Worm (Caenorhabditis elegans) whole organism, midembryonic: ENCODE data around the gene mans-2.

Experiments
- T22C8.4 ChIP-seq: fragments of 200-800 bp; sonication (Bioruptor generic); IDR thresholded peaks from 2 replicates; pipeline ENCODE4 v1.3.6; 2022; ENCODE audit warnings: missing genetic modification characterization, missing compliant biosample characterization
- cog-1 ChIP-seq: sonication (generic microtip); optimal IDR thresholded peaks from 2 replicates; lab custom pipeline; 2016; ENCODE audit warnings: missing genetic modification characterization, missing compliant biosample characterization
- flt-1 ChIP-seq: fragments of 200-800 bp; sonication (Bioruptor generic); IDR thresholded peaks from 2 replicates; pipeline ENCODE4 v1.3.6; 2022; ENCODE audit warnings: missing genetic modification characterization, missing compliant biosample characterization
- klf-2 ChIP-seq: fragments of 200-800 bp; sonication (Bioruptor generic); conservative IDR thresholded peaks from 2 replicates; pipeline ENCODE4 v1.3.6; 2022; ENCODE audit warnings: missing genetic modification reagents, missing genetic modification characterization, missing compliant biosample characterization
- med-1 ChIP-seq: sonication (generic microtip); optimal IDR thresholded peaks from 2 replicates; lab custom pipeline; 2017; ENCODE audit warnings: missing genetic modification characterization, mild to moderate bottlenecking, missing compliant biosample characterization, antibody characterized with exemption, missing genetic modification reagents; ENCODE audit not compliant: insufficient read depth
- ref-1 ChIP-seq: fragments of 200-800 bp; sonication (Bioruptor generic); conservative IDR thresholded peaks from 2 replicates; pipeline ENCODE4 v1.3.6; 2022; ENCODE audit warnings: missing genetic modification reagents, missing genetic modification characterization, missing compliant biosample characterization
- tab-1 ChIP-seq: fragments of 200-800 bp; sonication (Bioruptor generic); IDR thresholded peaks from 2 replicates; pipeline ENCODE4 v1.3.6; 2022; ENCODE audit warnings: missing genetic modification characterization, missing compliant biosample characterization
- ztf-23 ChIP-seq: fragments of 200-800 bp; sonication (Bioruptor generic); IDR thresholded peaks from 2 replicates; pipeline ENCODE4 v1.3.6; 2022; ENCODE audit warnings: missing genetic modification reagents, missing genetic modification characterization, missing compliant biosample characterization
- ztf-29 ChIP-seq: fragments of 200-800 bp; sonication (Bioruptor generic); IDR thresholded peaks from 2 replicates; pipeline ENCODE4 v1.3.6; 2022; ENCODE audit warnings: missing genetic modification reagents, missing genetic modification characterization, missing compliant biosample characterization

The mans-2 gene

DNA sequence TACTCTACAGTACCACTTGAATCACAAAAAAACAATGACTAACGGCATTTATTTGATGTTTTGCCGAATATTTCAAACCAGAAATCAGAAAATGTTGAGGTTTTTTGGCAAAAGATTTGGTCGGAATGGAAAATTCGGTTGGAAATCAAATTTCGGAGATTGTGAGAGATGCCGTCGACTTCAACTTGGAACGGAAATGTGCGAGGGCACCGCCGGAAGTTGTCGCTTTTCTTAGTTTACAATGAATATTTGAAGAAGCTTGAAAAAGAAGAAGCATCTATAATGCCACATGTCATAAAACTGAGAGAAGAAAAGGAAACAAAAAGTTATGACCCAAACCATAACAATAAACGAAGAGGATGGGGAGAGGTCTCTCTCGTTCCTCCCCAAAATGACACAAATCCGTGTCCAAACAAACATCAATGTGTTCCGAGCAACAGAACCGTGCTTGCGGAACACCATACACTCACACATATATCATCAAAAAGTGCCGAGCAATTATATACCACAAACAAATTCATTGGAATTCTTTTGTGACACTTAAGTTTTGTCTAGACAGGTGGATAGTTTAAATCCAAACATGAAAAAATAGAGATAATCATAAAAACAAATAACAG lies 5.3 kb upstream of the mans-2 start:
- TF ChIP-seq ztf-23 (no peak), cog-1 (tag; lab: Kevin White, UChicago) (no peak), med-1 (GFP tag; lab: Kevin White, UChicago) (no peak), tab-1 (no peak), T22C8.4 (GFP tag; lab: Robert Waterston, UW) (no peak), ref-1 (GFP tag; lab: Robert Waterston, UW) (no peak), flt-1 (GFP tag; lab: Robert Waterston, UW) (no peak), ztf-29 (no peak), klf-2 (no peak)

DNA sequence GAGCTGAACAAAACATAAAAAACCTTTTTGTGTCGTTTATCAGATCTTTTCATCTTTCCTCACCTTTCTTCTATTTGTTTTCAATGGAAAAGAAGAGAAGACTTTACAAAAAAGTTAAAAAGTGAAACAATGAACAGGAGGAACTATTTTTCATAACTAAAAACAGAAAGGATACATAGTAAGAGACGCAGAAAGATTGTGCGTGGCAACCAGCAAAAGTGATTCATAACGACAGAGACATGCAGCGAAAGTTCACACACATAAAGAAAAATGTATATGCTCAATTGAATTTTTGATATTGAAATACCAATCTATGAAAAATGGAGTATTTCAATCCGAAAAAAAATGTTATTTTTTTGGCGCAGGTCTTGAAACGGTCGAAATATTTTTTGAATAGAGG lies 4.6 kb upstream of the mans-2 start:
- TF ChIP-seq T22C8.4 (GFP tag; lab: Robert Waterston, UW) (no peak), ztf-29 (no peak), cog-1 (tag; lab: Kevin White, UChicago) (no peak)

DNA sequence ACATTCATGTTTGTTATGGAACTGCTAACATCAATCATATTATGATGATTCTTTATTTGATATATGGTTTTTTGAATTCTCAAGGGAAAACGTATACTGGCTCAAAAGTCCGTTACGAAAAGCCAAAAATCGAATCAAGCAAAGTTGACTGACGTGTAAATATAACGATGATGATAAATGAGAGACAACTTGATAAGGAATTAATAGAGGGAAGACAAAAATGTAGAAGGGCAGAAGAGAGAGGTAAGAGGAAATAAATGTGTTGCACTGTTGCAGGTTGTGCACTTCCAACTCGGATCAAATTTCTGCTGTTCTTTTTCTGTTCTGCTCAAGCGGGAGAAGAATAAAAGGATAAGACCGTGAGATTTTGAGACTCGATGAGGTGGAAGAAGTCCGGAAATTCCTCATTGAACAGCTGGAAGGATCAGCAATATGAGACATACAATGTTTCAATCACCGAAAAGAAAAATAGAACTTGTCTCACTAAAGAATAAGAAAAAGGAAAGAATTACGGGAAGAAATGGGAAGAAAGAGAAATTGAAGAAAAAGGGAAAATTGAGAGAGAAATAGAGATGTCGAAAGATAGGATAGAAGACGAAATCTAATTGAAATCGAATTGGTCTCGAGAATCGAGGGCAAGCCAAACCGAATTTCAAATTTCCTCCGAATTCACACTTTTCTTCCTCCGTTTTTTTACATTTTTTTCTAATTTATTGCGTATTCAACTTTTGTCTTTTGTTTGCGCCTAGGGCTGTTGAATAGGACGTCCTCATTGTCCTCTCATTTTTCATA lies 990 bp upstream of the mans-2 start:
- no peak for TF ChIP-seq ztf-29
- no peak for TF ChIP-seq ztf-23
- TF ChIP-seq ref-1 (GFP tag; lab: Robert Waterston, UW): no peak
- no peak for TF ChIP-seq tab-1
- no peak for TF ChIP-seq cog-1 (tag; lab: Kevin White, UChicago)
- no peak for TF ChIP-seq med-1 (GFP tag; lab: Kevin White, UChicago)
- no peak for TF ChIP-seq T22C8.4 (GFP tag; lab: Robert Waterston, UW)
- TF ChIP-seq klf-2: no peak
- no peak for TF ChIP-seq flt-1 (GFP tag; lab: Robert Waterston, UW)

DNA sequence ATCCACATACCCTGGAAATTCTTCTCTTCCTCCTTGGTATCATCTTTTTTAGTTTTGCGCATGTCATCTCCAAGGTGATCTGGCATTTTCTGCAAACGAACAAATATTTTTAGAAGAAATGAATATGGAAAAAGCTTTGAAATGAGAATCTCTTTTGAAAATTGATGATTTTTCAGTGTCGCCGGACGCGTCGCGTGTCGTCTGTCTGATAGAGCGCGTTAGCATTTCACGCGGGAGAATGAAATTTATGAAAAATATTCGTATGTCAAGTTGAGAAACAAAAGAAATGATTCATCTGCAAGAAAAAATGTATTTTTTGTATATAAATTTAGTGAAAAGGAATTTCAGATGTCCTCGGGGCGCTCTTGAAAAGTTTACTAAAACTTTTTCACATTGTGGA lies 3.0 kb downstream of the mans-2 start, which contains the start of gene rpt-1:
Gene rpt-1, minus strand, starts transcription at position 89 of the 400 bp plus-strand sequence.
- TF ChIP-seq tab-1 (no peak), flt-1 (GFP tag; lab: Robert Waterston, UW) (0 out of 2 replicates have a peak, but pooled peaks have one; percentile 26)

DNA sequence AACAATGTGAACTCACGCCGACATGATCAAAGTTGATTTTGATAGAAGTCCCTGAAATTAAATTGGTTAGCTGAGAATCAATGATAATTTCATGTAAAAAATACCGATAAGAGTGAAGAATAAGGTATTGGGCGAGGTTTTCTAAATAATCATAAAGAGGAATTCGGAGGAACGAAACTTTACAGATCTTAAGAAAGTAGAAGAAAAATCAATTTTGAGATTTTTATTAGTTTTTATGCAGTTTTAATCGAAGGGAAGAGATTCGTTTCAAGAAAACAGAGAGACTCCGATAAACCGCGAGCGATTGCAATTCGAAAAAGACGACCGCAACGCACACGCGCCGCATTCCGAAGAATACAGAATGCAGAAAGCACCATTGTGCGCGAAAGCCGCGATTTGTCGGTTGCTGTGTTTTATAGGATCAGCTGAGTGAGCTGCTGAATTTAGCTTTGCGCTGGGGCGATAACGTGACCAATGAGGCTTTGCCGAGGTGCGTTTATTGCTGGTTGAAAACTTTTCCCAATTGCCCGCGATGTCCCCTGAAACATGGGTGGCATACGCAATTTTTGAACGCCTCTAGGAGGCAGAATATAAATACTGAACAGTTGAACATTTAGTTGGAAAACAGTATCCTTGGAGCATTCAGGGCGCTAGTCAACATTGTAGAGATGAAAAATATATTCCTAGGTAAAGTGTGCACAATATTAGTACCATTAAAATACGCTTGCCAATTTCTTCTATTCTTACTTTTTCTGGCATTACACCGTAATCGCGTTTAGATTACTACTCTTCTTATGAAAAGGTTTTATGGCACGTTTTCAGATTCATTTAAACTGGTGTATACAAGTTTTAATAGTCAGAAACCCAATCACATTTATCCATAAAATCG lies 5.4 kb downstream of the mans-2 start, which contains the start of gene snr-4:
Gene snr-4, minus strand, starts transcription at position 51 of the 889 bp plus-strand sequence.
- TF ChIP-seq ref-1 (GFP tag; lab: Robert Waterston, UW): peak; percentile 41; the same call in 1 of the 2 replicates
- peak; percentile 87 for TF ChIP-seq flt-1 (GFP tag; lab: Robert Waterston, UW)
- TF ChIP-seq ztf-23: peak; percentile 75; the same call in 1 of the 2 replicates
- no peak for TF ChIP-seq klf-2
- 0 out of 2 replicates have a peak, but pooled peaks have one; percentile 72 for TF ChIP-seq tab-1
- TF ChIP-seq cog-1 (tag; lab: Kevin White, UChicago): peak; percentile 28
- no peak for TF ChIP-seq T22C8.4 (GFP tag; lab: Robert Waterston, UW)
- TF ChIP-seq med-1 (GFP tag; lab: Kevin White, UChicago): no peak
- TF ChIP-seq ztf-29: peak; percentile 94

DNA sequence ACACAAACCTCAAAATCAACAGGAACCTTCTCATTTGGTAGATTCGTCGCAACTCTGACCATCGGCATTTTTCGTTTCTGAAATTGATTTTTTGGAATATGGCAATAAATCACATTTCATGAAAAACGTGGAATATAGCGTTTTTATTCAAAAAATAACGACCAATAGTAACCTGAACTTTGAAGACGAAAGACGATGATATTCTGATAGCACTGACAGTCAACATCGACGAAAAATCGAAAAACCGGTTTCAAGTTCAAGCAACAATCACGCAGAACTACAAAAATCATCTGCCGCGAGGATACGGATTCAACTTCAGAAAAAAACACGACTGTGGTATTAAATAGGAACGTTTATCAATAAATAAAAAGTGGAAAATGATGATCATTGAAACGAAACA lies 7.1 kb downstream of the mans-2 start, which contains the start of gene mif-2:
Gene mif-2, minus strand, starts transcription at position 281 of the 400 bp plus-strand sequence.
- TF ChIP-seq ztf-29 (no peak), T22C8.4 (GFP tag; lab: Robert Waterston, UW) (no peak), cog-1 (tag; lab: Kevin White, UChicago) (no peak), ref-1 (GFP tag; lab: Robert Waterston, UW) (no peak), klf-2 (no peak), tab-1 (no peak), med-1 (GFP tag; lab: Kevin White, UChicago) (no peak), flt-1 (GFP tag; lab: Robert Waterston, UW) (no peak), ztf-23 (no peak)

DNA sequence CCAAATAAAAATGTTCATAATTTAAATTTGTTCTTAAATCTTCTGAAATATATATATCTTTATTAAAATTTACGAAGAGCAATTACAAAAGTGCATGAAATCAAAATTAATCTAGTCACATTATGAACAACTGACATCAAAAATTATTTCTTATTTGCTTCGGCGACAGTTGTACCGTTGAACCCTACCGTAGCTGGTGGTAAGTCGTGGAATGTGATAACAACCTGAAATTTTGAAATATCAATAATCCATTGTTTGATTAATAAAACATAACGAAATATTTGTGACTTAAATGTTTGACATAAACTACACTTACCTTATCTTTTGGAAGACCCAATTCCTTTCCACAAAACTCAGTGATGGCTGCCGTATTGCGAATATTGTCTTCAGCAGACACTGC lies 8.6 kb downstream of the mans-2 start:
- no peak for TF ChIP-seq ref-1 (GFP tag; lab: Robert Waterston, UW)

DNA sequence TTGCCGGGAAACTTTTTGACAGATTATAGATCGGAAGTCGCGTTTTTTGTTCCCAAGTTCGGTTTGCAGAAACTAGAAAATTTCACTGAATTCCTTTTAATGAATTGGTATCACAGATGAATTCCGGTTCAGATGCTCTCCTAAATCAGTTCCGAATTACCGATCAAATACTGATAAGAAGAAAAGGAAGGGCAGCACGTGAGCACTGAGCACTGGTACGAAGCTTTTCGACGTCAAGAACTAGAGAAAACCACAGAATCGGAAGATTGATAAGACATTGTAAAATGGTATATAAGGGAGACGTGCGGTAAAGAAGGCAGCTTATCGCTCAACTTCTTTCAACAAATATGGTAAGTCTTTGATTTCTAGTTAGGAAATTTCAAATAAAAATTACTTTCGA lies 10.1 kb downstream of the mans-2 start, which contains the start of gene cpr-1:
Gene cpr-1, plus strand, starts transcription at position 319 of the 400 bp plus-strand sequence.
- TF ChIP-seq ztf-23 (no peak), flt-1 (GFP tag; lab: Robert Waterston, UW) (no peak), med-1 (GFP tag; lab: Kevin White, UChicago) (no peak), tab-1 (no peak), T22C8.4 (GFP tag; lab: Robert Waterston, UW) (no peak), ztf-29 (no peak), ref-1 (GFP tag; lab: Robert Waterston, UW) (no peak), klf-2 (no peak), cog-1 (tag; lab: Kevin White, UChicago) (no peak)

DNA sequence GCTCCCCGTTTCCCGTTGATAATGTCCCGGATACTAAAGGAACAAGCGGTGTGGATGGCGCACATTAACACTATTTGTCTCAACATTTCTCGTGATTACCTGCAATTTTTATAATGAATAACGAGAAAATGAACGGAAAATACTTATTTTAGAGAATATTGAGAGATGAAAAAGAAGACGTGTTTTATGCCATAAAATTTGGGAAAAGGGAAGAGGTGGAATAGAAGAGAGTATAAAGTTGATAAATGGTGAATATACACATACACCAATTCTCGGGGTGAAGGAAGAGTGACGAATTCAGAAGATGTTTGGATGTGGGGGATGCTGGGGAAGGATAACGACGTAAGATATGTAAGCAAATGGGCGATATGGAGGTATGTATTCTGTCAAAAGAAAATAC lies 20.6 kb downstream of the mans-2 start, which contains the start of gene F58H1.7:
Gene F58H1.7, minus strand, starts transcription at position 101 of the 400 bp plus-strand sequence.
- TF ChIP-seq T22C8.4 (GFP tag; lab: Robert Waterston, UW): no peak
- TF ChIP-seq flt-1 (GFP tag; lab: Robert Waterston, UW): no peak
- TF ChIP-seq klf-2: no peak
- TF ChIP-seq med-1 (GFP tag; lab: Kevin White, UChicago): no peak
- no peak for TF ChIP-seq ref-1 (GFP tag; lab: Robert Waterston, UW)
- TF ChIP-seq ztf-29: no peak
- TF ChIP-seq cog-1 (tag; lab: Kevin White, UChicago): no peak
- no peak for TF ChIP-seq ztf-23
- TF ChIP-seq tab-1: no peak
